Fruit fly (Drosophila melanogaster) whole organism, embryonic: ENCODE measurements around the gene P58IPK.

Experiments
- Atf6 ChIP-seq: fragments of 200-800 bp; sonication (Bioruptor generic); IDR thresholded peaks from 2 replicates; pipeline ENCODE4 v1.3.6; 2022; ENCODE audit warnings: missing biosample characterization, missing genetic modification characterization
- B-H1 ChIP-seq: fragments of 200-800 bp; sonication (Bioruptor generic); IDR thresholded peaks from 3 replicates; pipeline ENCODE4 v1.3.6; 2022; ENCODE audit warnings: missing biosample characterization, missing genetic modification characterization
- B-H2 ChIP-seq: fragments of 200-800 bp; sonication (Bioruptor generic); optimal IDR thresholded peaks from 2 replicates; lab custom pipeline; 2018; ENCODE audit warnings: missing biosample characterization, mild to moderate bottlenecking, missing genetic modification characterization
- C15 ChIP-seq: fragments of 200-800 bp; sonication (Bioruptor generic); IDR thresholded peaks from 3 replicates; pipeline ENCODE4 v1.3.6; 2022; ENCODE audit warnings: missing biosample characterization, missing genetic modification characterization
- CG10431 ChIP-seq: fragments of 200-800 bp; sonication (Bioruptor generic); optimal IDR thresholded peaks from 3 replicates; lab custom pipeline; 2018; ENCODE audit warnings: missing biosample characterization, mild to moderate bottlenecking, missing genetic modification characterization
- CG11093 ChIP-seq: fragments of 200-800 bp; sonication (Bioruptor generic); IDR thresholded peaks from 3 replicates; pipeline ENCODE4 v1.3.6; 2022; ENCODE audit warnings: missing biosample characterization, missing genetic modification characterization
- CG12219 ChIP-seq: fragments of 200-800 bp; sonication (Bioruptor generic); optimal IDR thresholded peaks from 3 replicates; lab custom pipeline; 2018; ENCODE audit warnings: missing biosample characterization, mild to moderate bottlenecking, missing genetic modification characterization
- CG12299 ChIP-seq: fragments of 200-800 bp; sonication (Bioruptor generic); optimal IDR thresholded peaks from 2 replicates; lab custom pipeline; 2018; ENCODE audit warnings: missing biosample characterization, mild to moderate bottlenecking, missing genetic modification characterization
- CG16779 ChIP-seq: fragments of 200-800 bp; sonication (Bioruptor generic); IDR thresholded peaks from 2 replicates; pipeline ENCODE4 v1.3.6; 2022; ENCODE audit warnings: missing biosample characterization, missing genetic modification characterization
- CG17361 ChIP-seq: fragments of 200-800 bp; sonication (Bioruptor generic); IDR thresholded peaks from 3 replicates; pipeline ENCODE4 v1.3.6; 2022; ENCODE audit warnings: missing biosample characterization, missing genetic modification characterization
- CG17385 ChIP-seq: fragments of 200-800 bp; sonication (Bioruptor generic); optimal IDR thresholded peaks from 3 replicates; lab custom pipeline; 2018; ENCODE audit warnings: missing biosample characterization, mild to moderate bottlenecking, missing genetic modification characterization
- CG18262 ChIP-seq: fragments of 200-800 bp; optimal IDR thresholded peaks from 3 replicates; lab custom pipeline; 2019; ENCODE audit warnings: missing biosample characterization, mild to moderate bottlenecking, missing genetic modification characterization, moderate library complexity
- CG2129 ChIP-seq: fragments of 200-800 bp; sonication (Bioruptor generic); IDR thresholded peaks from 2 replicates; pipeline ENCODE4 v1.3.6; 2022; ENCODE audit warnings: missing biosample characterization, missing genetic modification characterization; ENCODE audit not compliant: partially characterized antibody
- CG30020 ChIP-seq: fragments of 200-800 bp; optimal IDR thresholded peaks from 2 replicates; lab custom pipeline; 2019; ENCODE audit warnings: missing biosample characterization, mild to moderate bottlenecking, missing genetic modification characterization, moderate library complexity
- CG30431 ChIP-seq: fragments of 200-800 bp; sonication (Bioruptor generic); optimal IDR thresholded peaks from 2 replicates; lab custom pipeline; 2017; ENCODE audit warnings: missing biosample characterization, missing genetic modification characterization
- CG3407 ChIP-seq: fragments of 200-800 bp; sonication (Bioruptor generic); optimal IDR thresholded peaks from 2 replicates; lab custom pipeline; 2018; ENCODE audit warnings: missing biosample characterization, mild to moderate bottlenecking, missing genetic modification characterization
- CG3995 ChIP-seq: fragments of 200-800 bp; sonication (Bioruptor generic); optimal IDR thresholded peaks from 3 replicates; lab custom pipeline; 2016; ENCODE audit warnings: missing biosample characterization, missing genetic modification characterization
- CG4404 ChIP-seq: fragments of 200-800 bp; sonication (Bioruptor generic); IDR thresholded peaks from 2 replicates; pipeline ENCODE4 v1.3.6; 2022; ENCODE audit warnings: missing biosample characterization, missing genetic modification characterization
- CG6683 ChIP-seq: fragments of 200-800 bp; sonication (Bioruptor generic); optimal IDR thresholded peaks from 2 replicates; lab custom pipeline; 2017; ENCODE audit warnings: missing biosample characterization, mild to moderate bottlenecking, missing genetic modification characterization, missing genetic modification reagents
- CG7271 ChIP-seq: fragments of 200-800 bp; sonication (Bioruptor generic); optimal IDR thresholded peaks from 2 replicates; lab custom pipeline; 2018; ENCODE audit warnings: missing biosample characterization, mild to moderate bottlenecking, missing genetic modification characterization, moderate library complexity
- CG7786 ChIP-seq: fragments of 200-800 bp; sonication (Bioruptor generic); optimal IDR thresholded peaks from 2 replicates; lab custom pipeline; 2016; ENCODE audit warnings: missing biosample characterization, missing genetic modification characterization
- CG7839 ChIP-seq: fragments of 200-800 bp; sonication (Bioruptor generic); optimal IDR thresholded peaks from 3 replicates; lab custom pipeline; 2018; ENCODE audit warnings: missing biosample characterization, mild to moderate bottlenecking, missing genetic modification characterization, moderate library complexity
- CG9609 ChIP-seq: fragments of 200-800 bp; sonication (Bioruptor generic); optimal IDR thresholded peaks from 3 replicates; lab custom pipeline; 2016; ENCODE audit warnings: missing biosample characterization, missing genetic modification characterization
- Dfd ChIP-seq, 2 experiments: fragments of >200 bp; optimal IDR thresholded peaks; 2 replicates each; lab custom pipeline; 2017; ENCODE audit warnings: missing biosample characterization in 2 of 2, missing genetic modification characterization in 2 of 2
- Doc3 ChIP-seq: fragments of 200-800 bp; sonication (Bioruptor generic); IDR thresholded peaks from 3 replicates; pipeline ENCODE4 v1.3.6; 2022; ENCODE audit warnings: missing biosample characterization, missing genetic modification characterization; ENCODE audit not compliant: partially characterized antibody
- E2f2 ChIP-seq: fragments of 200-800 bp; sonication (Bioruptor generic); IDR thresholded peaks from 2 replicates; pipeline ENCODE4 v1.3.6; 2022; ENCODE audit warnings: missing biosample characterization, missing genetic modification characterization
- Fer2 ChIP-seq: fragments of 200-800 bp; sonication (Bioruptor generic); optimal IDR thresholded peaks from 2 replicates; lab custom pipeline; 2018; ENCODE audit warnings: missing biosample characterization, mild to moderate bottlenecking, missing genetic modification characterization, moderate library complexity
- Gsc ChIP-seq: fragments of 200-800 bp; sonication (Bioruptor generic); IDR thresholded peaks from 2 replicates; pipeline ENCODE4 v1.3.6; 2022; ENCODE audit warnings: missing biosample characterization, missing genetic modification characterization
- HLH3B ChIP-seq: fragments of 200-800 bp; sonication (Bioruptor generic); IDR thresholded peaks from 2 replicates; pipeline ENCODE4 v1.3.6; 2022; ENCODE audit warnings: missing biosample characterization, missing genetic modification characterization
- Hey ChIP-seq: fragments of 200-800 bp; sonication (Bioruptor generic); optimal IDR thresholded peaks from 3 replicates; lab custom pipeline; 2018; ENCODE audit warnings: missing biosample characterization, mild to moderate bottlenecking, missing genetic modification characterization
- Hmx ChIP-seq: fragments of 200-800 bp; sonication (Bioruptor generic); optimal IDR thresholded peaks from 2 replicates; lab custom pipeline; 2016; ENCODE audit warnings: missing biosample characterization, missing genetic modification characterization
- Lpt ChIP-seq: fragments of >200 bp; optimal IDR thresholded peaks from 2 replicates; lab custom pipeline; 2018; ENCODE audit warnings: missing biosample characterization, missing genetic modification characterization
- MTF-1 ChIP-seq: fragments of 200-800 bp; sonication (Bioruptor generic); optimal IDR thresholded peaks from 2 replicates; lab custom pipeline; 2018; ENCODE audit warnings: missing biosample characterization, mild to moderate bottlenecking, missing genetic modification characterization, borderline replicate concordance
- Sry-β ChIP-seq: fragments of 200-800 bp; sonication (Bioruptor generic); optimal IDR thresholded peaks from 2 replicates; lab custom pipeline; 2018; ENCODE audit warnings: missing biosample characterization, mild to moderate bottlenecking, missing genetic modification characterization, moderate library complexity
- TFAM ChIP-seq: fragments of 200-800 bp; sonication (Bioruptor generic); optimal IDR thresholded peaks from 2 replicates; lab custom pipeline; 2017; ENCODE audit warnings: missing biosample characterization, missing genetic modification characterization, inconsistent platforms
- Usf ChIP-seq: fragments of 200-800 bp; sonication (Bioruptor generic); optimal IDR thresholded peaks from 2 replicates; lab custom pipeline; 2017; ENCODE audit warnings: missing genotype, missing biosample characterization, missing genetic modification characterization
- az2 ChIP-seq: fragments of 200-800 bp; sonication (Bioruptor generic); optimal IDR thresholded peaks from 3 replicates; lab custom pipeline; 2016; ENCODE audit warnings: missing biosample characterization, missing genetic modification characterization
- bab2 ChIP-seq: fragments of 200-800 bp; sonication (Bioruptor generic); optimal IDR thresholded peaks from 2 replicates; lab custom pipeline; 2016; ENCODE audit warnings: missing biosample characterization, missing genetic modification characterization
- btn ChIP-seq: fragments of 200-800 bp; sonication (Bioruptor generic); optimal IDR thresholded peaks from 2 replicates; lab custom pipeline; 2016; ENCODE audit warnings: missing biosample characterization, missing genetic modification characterization
- cg ChIP-seq: fragments of 200-800 bp; sonication (Bioruptor generic); optimal IDR thresholded peaks from 3 replicates; lab custom pipeline; 2019; ENCODE audit warnings: missing biosample characterization, mild to moderate bottlenecking, missing genetic modification characterization, moderate library complexity
- corto ChIP-seq: fragments of 200-800 bp; sonication (Bioruptor generic); optimal IDR thresholded peaks from 2 replicates; lab custom pipeline; 2016; ENCODE audit warnings: missing biosample characterization, mild to moderate bottlenecking, missing genetic modification characterization, moderate library complexity
- crc ChIP-seq: fragments of 200-800 bp; sonication (Bioruptor generic); optimal IDR thresholded peaks from 2 replicates; lab custom pipeline; 2016; ENCODE audit warnings: missing biosample characterization, missing genetic modification characterization
- eve ChIP-seq, 2 experiments: fragments of >200 bp; optimal IDR thresholded peaks; 2 replicates each; lab custom pipeline; 2017; ENCODE audit warnings: missing biosample characterization in 2 of 2, missing genetic modification characterization in 2 of 2
- exex ChIP-seq: fragments of 200-800 bp; sonication (Bioruptor generic); optimal IDR thresholded peaks from 4 replicates; lab custom pipeline; 2018; ENCODE audit warnings: missing biosample characterization, mild to moderate bottlenecking, missing genetic modification characterization, moderate library complexity
- fd64A ChIP-seq: fragments of 200-800 bp; sonication (Bioruptor generic); optimal IDR thresholded peaks from 3 replicates; lab custom pipeline; 2018; ENCODE audit warnings: missing biosample characterization, mild to moderate bottlenecking, missing genetic modification characterization
- jigr1 ChIP-seq: fragments of 200-800 bp; sonication (Bioruptor generic); IDR thresholded peaks from 3 replicates; pipeline ENCODE4 v1.3.6; 2022; ENCODE audit warnings: missing biosample characterization, missing genetic modification characterization
- jumu ChIP-seq: fragments of 200-800 bp; sonication (Bioruptor generic); optimal IDR thresholded peaks from 3 replicates; lab custom pipeline; 2016; ENCODE audit warnings: missing biosample characterization, missing genetic modification characterization
- lilli ChIP-seq: fragments of 200-800 bp; sonication (Bioruptor generic); optimal IDR thresholded peaks from 3 replicates; lab custom pipeline; 2016; ENCODE audit warnings: missing biosample characterization, missing genetic modification characterization
- maf-S ChIP-seq: fragments of 200-800 bp; sonication (Bioruptor generic); optimal IDR thresholded peaks from 2 replicates; lab custom pipeline; 2016; ENCODE audit warnings: missing biosample characterization, missing genetic modification characterization
- mirr ChIP-seq: fragments of 200-800 bp; sonication (Bioruptor generic); optimal IDR thresholded peaks from 3 replicates; lab custom pipeline; 2018; ENCODE audit warnings: missing biosample characterization, mild to moderate bottlenecking, missing genetic modification characterization
- usp ChIP-seq: fragments of >200 bp; optimal IDR thresholded peaks from 2 replicates; lab custom pipeline; 2017; ENCODE audit warnings: missing biosample characterization, missing genetic modification characterization
- vfl ChIP-seq: fragments of 200-800 bp; sonication (Bioruptor generic); optimal IDR thresholded peaks from 2 replicates; lab custom pipeline; 2016; ENCODE audit warnings: missing biosample characterization, missing genetic modification characterization

P58IPK gene

dm6 chr3R:9626880-9627401 is 40.2 kb downstream of the P58IPK start, which contains the start of the genes CG9427 and CG8319 (continued):
- TF ChIP-seq CG7271: no peak
- TF ChIP-seq C15 (GFP tag; lab: Robert Waterston, UW): no peak
- no peak for TF ChIP-seq CG30431
- no peak for TF ChIP-seq mirr (GFP tag; lab: Kevin White, UChicago)
- TF ChIP-seq Hey (tag; lab: Kevin White, UChicago): no peak
- TF ChIP-seq Usf (GFP tag; lab: Kevin White, UChicago): no peak
- peak; percentile 85 for TF ChIP-seq B-H2 (GFP tag; lab: Kevin White, UChicago)
- TF ChIP-seq CG11093 (GFP tag; lab: Robert Waterston, UW): no peak
- TF ChIP-seq CG3995: peak; percentile 100
- no peak for TF ChIP-seq crc (GFP tag; lab: Kevin White, UChicago)
- TF ChIP-seq cg: no peak
- TF ChIP-seq Lpt (GFP tag; lab: Kevin White, UChicago): no peak
- peak; percentile 51 for TF ChIP-seq CG7839 (tag; lab: Kevin White, UChicago)
- TF ChIP-seq CG6683 (GFP tag; lab: Kevin White, UChicago): no peak
- TF ChIP-seq HLH3B (GFP tag; lab: Robert Waterston, UW): no peak
- TF ChIP-seq lilli (GFP tag; lab: Kevin White, UChicago): peak; percentile 87
- peak; percentile 52 for TF ChIP-seq Fer2 (tag; lab: Kevin White, UChicago)
- TF ChIP-seq CG12299 (tag; lab: Kevin White, UChicago): peak; percentile 77
- peak; percentile 75 for TF ChIP-seq CG2129 (GFP tag; lab: Robert Waterston, UW)
- no peak for TF ChIP-seq CG10431
- TF ChIP-seq fd64A (GFP tag; lab: Kevin White, UChicago): no peak
- peak; percentile 51 for TF ChIP-seq az2 (GFP tag; lab: Kevin White, UChicago)
- TF ChIP-seq B-H1 (GFP tag; lab: Robert Waterston, UW): no peak
- TF ChIP-seq CG7786 (GFP tag; lab: Kevin White, UChicago): peak; percentile 33
- TF ChIP-seq CG4404: no peak; the same call in 1 of the 2 replicates
- peak; percentile 47 for TF ChIP-seq CG9609
- no peak for TF ChIP-seq corto (GFP tag; lab: Kevin White, UChicago)
- no peak for TF ChIP-seq Dfd (GFP tag; optimal IDR thresholded peaks at IDR 0.05; lab: Kevin White, UChicago)
- no peak for TF ChIP-seq usp (GFP tag; lab: Kevin White, UChicago)
- TF ChIP-seq CG3407 (GFP tag; lab: Kevin White, UChicago): peak; percentile 17
- TF ChIP-seq btn: no peak
- TF ChIP-seq eve (GFP tag; optimal IDR thresholded peaks at IDR 0.05; lab: Kevin White, UChicago): no peak
- TF ChIP-seq CG17361 (GFP tag; lab: Robert Waterston, UW): peak; percentile 67; the same call in 2 of the 3 replicates
- TF ChIP-seq TFAM (GFP tag; lab: Kevin White, UChicago): no peak
- peak; percentile 20 for TF ChIP-seq maf-S (GFP tag; lab: Kevin White, UChicago)
- TF ChIP-seq vfl (GFP tag; lab: Kevin White, UChicago): peak; percentile 42
- TF ChIP-seq jumu: peak; percentile 46
- peak; percentile 51 for TF ChIP-seq CG30020
- TF ChIP-seq CG18262: peak; percentile 61
- TF ChIP-seq CG17385: peak; percentile 35
- no peak for TF ChIP-seq CG12219 (GFP tag; lab: Kevin White, UChicago)
- peak; percentile 92 for TF ChIP-seq Doc3 (GFP tag; lab: Robert Waterston, UW)
- no peak for TF ChIP-seq CG16779
- peak; percentile 42 for TF ChIP-seq bab2 (GFP tag; lab: Kevin White, UChicago)
- TF ChIP-seq Gsc (GFP tag; lab: Robert Waterston, UW): no peak
- TF ChIP-seq E2f2 (GFP tag; lab: Robert Waterston, UW): peak; percentile 94
- peak; percentile 62 for TF ChIP-seq Sry-β (GFP tag; lab: Kevin White, UChicago)
- no peak for TF ChIP-seq MTF-1 (GFP tag; lab: Kevin White, UChicago)
- TF ChIP-seq exex (tag; lab: Kevin White, UChicago): peak; percentile 38
- TF ChIP-seq Hmx (GFP tag; lab: Kevin White, UChicago): peak; percentile 59
- TF ChIP-seq Atf6 (GFP tag; lab: Robert Waterston, UW): no peak; the same call in 1 of the 2 replicates
- TF ChIP-seq jigr1 (GFP tag; lab: Robert Waterston, UW): no peak
